Worm (Caenorhabditis elegans) whole organism, late embryonic: ENCODE measurements around the gene fat-6.

Experiments
- C08G9.2 ChIP-seq: sonication (generic microtip); optimal IDR thresholded peaks from 2 replicates; lab custom pipeline; 2016; ENCODE audit warnings: mild to moderate bottlenecking, missing genetic modification characterization, moderate library complexity, missing compliant biosample characterization
- K09A11.1 ChIP-seq: sonication (generic microtip); optimal IDR thresholded peaks from 2 replicates; lab custom pipeline; 2017; ENCODE audit warnings: antibody characterized with exemption, mild to moderate bottlenecking, missing genetic modification characterization, missing compliant biosample characterization; ENCODE audit not compliant: insufficient read depth
- Y22D7AL.16 ChIP-seq: sonication (generic microtip); optimal IDR thresholded peaks from 2 replicates; lab custom pipeline; 2016; ENCODE audit warnings: missing genetic modification characterization, missing compliant biosample characterization
- ahr-1 ChIP-seq: sonication (generic microtip); optimal IDR thresholded peaks from 2 replicates; lab custom pipeline; 2016; ENCODE audit warnings: missing genetic modification characterization, missing compliant biosample characterization
- ama-1 ChIP-seq: fragments of 150-350 bp; optimal IDR thresholded peaks from 2 replicates; lab custom pipeline; 2014
- ceh-14 ChIP-seq: sonication (generic microtip); optimal IDR thresholded peaks from 2 replicates; lab custom pipeline; 2016; ENCODE audit warnings: missing genotype, missing genetic modification characterization, missing compliant biosample characterization
- ceh-19 ChIP-seq: fragments of 200-800 bp; sonication (Bioruptor generic); optimal IDR thresholded peaks from 2 replicates; lab custom pipeline; 2018; ENCODE audit warnings: mild to moderate bottlenecking, missing genetic modification characterization, missing compliant biosample characterization
- ceh-22 ChIP-seq: sonication (generic microtip); optimal IDR thresholded peaks from 2 replicates; lab custom pipeline; 2017; ENCODE audit warnings: missing biosample characterization, missing genetic modification characterization
- ceh-24 ChIP-seq: sonication (generic microtip); optimal IDR thresholded peaks from 2 replicates; lab custom pipeline; 2016; ENCODE audit warnings: mild to moderate bottlenecking, missing genetic modification characterization, missing compliant biosample characterization
- ceh-31 ChIP-seq: sonication (generic microtip); optimal IDR thresholded peaks from 2 replicates; lab custom pipeline; 2016; ENCODE audit warnings: missing genetic modification characterization, missing compliant biosample characterization
- ceh-34 ChIP-seq: sonication (generic microtip); optimal IDR thresholded peaks from 2 replicates; lab custom pipeline; 2016; ENCODE audit warnings: mild to moderate bottlenecking, missing genetic modification characterization, missing compliant biosample characterization
- ceh-48 ChIP-seq: sonication (generic microtip); optimal IDR thresholded peaks from 2 replicates; lab custom pipeline; 2016; ENCODE audit warnings: missing genetic modification characterization, inconsistent platforms, missing compliant biosample characterization
- ceh-6 ChIP-seq: fragments of 200-800 bp; sonication (Bioruptor generic); optimal IDR thresholded peaks from 2 replicates; lab custom pipeline; 2018; ENCODE audit warnings: mild to moderate bottlenecking, missing genetic modification characterization, missing compliant biosample characterization
- ceh-9 ChIP-seq: sonication (generic microtip); optimal IDR thresholded peaks from 2 replicates; lab custom pipeline; 2016; ENCODE audit warnings: mild to moderate bottlenecking, missing genetic modification characterization, inconsistent platforms, missing compliant biosample characterization
- che-1 ChIP-seq: sonication (generic microtip); optimal IDR thresholded peaks from 2 replicates; lab custom pipeline; 2016; ENCODE audit warnings: mild to moderate bottlenecking, missing genetic modification characterization, missing compliant biosample characterization
- dve-1 ChIP-seq: sonication (generic microtip); optimal IDR thresholded peaks from 2 replicates; lab custom pipeline; 2017; ENCODE audit warnings: antibody characterized with exemption, mild to moderate bottlenecking, missing genetic modification characterization, missing compliant biosample characterization
- elt-2 ChIP-seq: sonication (generic microtip); optimal IDR thresholded peaks from 2 replicates; lab custom pipeline; 2016; ENCODE audit warnings: missing genetic modification reagents, missing genetic modification characterization, missing compliant biosample characterization
- elt-4 ChIP-seq: sonication (generic microtip); optimal IDR thresholded peaks from 2 replicates; lab custom pipeline; 2016; ENCODE audit warnings: missing genetic modification characterization, missing compliant biosample characterization
- fax-1 ChIP-seq: sonication (generic microtip); optimal IDR thresholded peaks from 2 replicates; lab custom pipeline; 2016; ENCODE audit warnings: missing genotype, missing genetic modification characterization, missing compliant biosample characterization
- fkh-6 ChIP-seq: sonication (generic microtip); optimal IDR thresholded peaks from 2 replicates; lab custom pipeline; 2016; ENCODE audit warnings: missing genetic modification characterization, missing compliant biosample characterization
- gmeb-2 ChIP-seq: sonication (generic microtip); optimal IDR thresholded peaks from 2 replicates; lab custom pipeline; 2016; ENCODE audit warnings: missing genetic modification characterization, inconsistent platforms, missing compliant biosample characterization
- hlh-30 ChIP-seq: sonication (generic microtip); optimal IDR thresholded peaks from 2 replicates; lab custom pipeline; 2017; ENCODE audit warnings: antibody characterized with exemption, missing genetic modification characterization, missing compliant biosample characterization; ENCODE audit not compliant: insufficient read depth
- hlh-6 ChIP-seq: sonication (generic microtip); optimal IDR thresholded peaks from 2 replicates; lab custom pipeline; 2016; ENCODE audit warnings: missing genotype, missing genetic modification characterization, missing compliant biosample characterization
- lim-6 ChIP-seq: sonication (generic microtip); optimal IDR thresholded peaks from 2 replicates; lab custom pipeline; 2016; ENCODE audit warnings: missing genetic modification characterization, missing compliant biosample characterization
- madf-2 ChIP-seq: sonication (generic microtip); optimal IDR thresholded peaks from 2 replicates; lab custom pipeline; 2017; ENCODE audit warnings: missing genetic modification characterization, missing compliant biosample characterization
- nfya-1 ChIP-seq: sonication (generic microtip); optimal IDR thresholded peaks from 2 replicates; lab custom pipeline; 2017; ENCODE audit warnings: missing genetic modification characterization, mild to moderate bottlenecking, missing compliant biosample characterization, antibody characterized with exemption, moderate library complexity
- nhr-11 ChIP-seq: fragments of 150-350 bp; optimal IDR thresholded peaks from 2 replicates; lab custom pipeline; 2014; ENCODE audit warnings: missing biosample characterization, missing genetic modification characterization
- npax-4 ChIP-seq: sonication (generic microtip); optimal IDR thresholded peaks from 2 replicates; lab custom pipeline; 2016; ENCODE audit warnings: missing genetic modification characterization, missing compliant biosample characterization
- pat-9 ChIP-seq: fragments of 200-800 bp; sonication (Bioruptor generic); optimal IDR thresholded peaks from 2 replicates; lab custom pipeline; 2018; ENCODE audit warnings: mild to moderate bottlenecking, missing genetic modification characterization, moderate library complexity, missing compliant biosample characterization
- pax-1 ChIP-seq: fragments of 150-350 bp; optimal IDR thresholded peaks from 2 replicates; lab custom pipeline; 2014; ENCODE audit warnings: missing biosample characterization, missing genetic modification characterization
- pha-2 ChIP-seq: sonication (generic microtip); optimal IDR thresholded peaks from 2 replicates; lab custom pipeline; 2017; ENCODE audit warnings: mild to moderate bottlenecking, missing genetic modification characterization, missing compliant biosample characterization
- pha-4 ChIP-seq: fragments of 150-350 bp; optimal IDR thresholded peaks from 2 replicates; lab custom pipeline; 2018; ENCODE audit warnings: missing biosample characterization, missing genetic modification reagents, missing genetic modification characterization
- pqm-1 ChIP-seq: sonication (generic microtip); optimal IDR thresholded peaks from 2 replicates; lab custom pipeline; 2016; ENCODE audit warnings: missing genetic modification characterization, missing compliant biosample characterization
- pros-1 ChIP-seq: fragments of 150-350 bp; optimal IDR thresholded peaks from 2 replicates; lab custom pipeline; 2014; ENCODE audit warnings: missing biosample characterization, missing genetic modification reagents, missing genetic modification characterization
- ref-2 ChIP-seq: sonication (generic microtip); optimal IDR thresholded peaks from 2 replicates; lab custom pipeline; 2016; ENCODE audit warnings: missing genetic modification characterization, missing compliant biosample characterization
- sdc-2 ChIP-seq: sonication (generic microtip); optimal IDR thresholded peaks from 2 replicates; lab custom pipeline; 2016; ENCODE audit warnings: missing genotype, missing genetic modification characterization, missing compliant biosample characterization
- sox-4 ChIP-seq: sonication (generic microtip); optimal IDR thresholded peaks from 2 replicates; lab custom pipeline; 2017; ENCODE audit warnings: mild to moderate bottlenecking, missing genetic modification characterization, inconsistent platforms, missing compliant biosample characterization
- syd-9 ChIP-seq: sonication (generic microtip); optimal IDR thresholded peaks from 2 replicates; lab custom pipeline; 2016; ENCODE audit warnings: mild to moderate bottlenecking, missing genetic modification characterization, moderate library complexity, missing compliant biosample characterization
- tbx-2 ChIP-seq: sonication (generic microtip); optimal IDR thresholded peaks from 2 replicates; lab custom pipeline; 2016; ENCODE audit warnings: missing genetic modification characterization, missing compliant biosample characterization
- tbx-7 ChIP-seq: sonication (generic microtip); optimal IDR thresholded peaks from 2 replicates; lab custom pipeline; 2016; ENCODE audit warnings: missing genotype, missing genetic modification characterization, missing compliant biosample characterization
- ttx-3 ChIP-seq: sonication (generic microtip); optimal IDR thresholded peaks from 2 replicates; lab custom pipeline; 2016; ENCODE audit warnings: missing genetic modification reagents, missing genetic modification characterization, missing compliant biosample characterization
- unc-3 ChIP-seq, 2 experiments: fragments of 200-800 bp in 1 of 2; sonication (Bioruptor generic) in 1 of 2; sonication (generic microtip) in 1 of 2; conservative IDR thresholded peaks in 1 of 2; optimal IDR thresholded peaks in 1 of 2; 2 replicates each; pipeline versions ENCODE4 v1.3.6 to Lab custom; 2016 to 2022; ENCODE audit warnings: missing compliant biosample characterization in 2 of 2, missing genetic modification characterization in 2 of 2, missing genetic modification reagents in 1 of 2
- unc-42 ChIP-seq: sonication (generic microtip); optimal IDR thresholded peaks from 2 replicates; lab custom pipeline; 2016; ENCODE audit warnings: missing genotype, missing genetic modification characterization, missing compliant biosample characterization
- unc-55 ChIP-seq: sonication (generic microtip); optimal IDR thresholded peaks from 2 replicates; lab custom pipeline; 2017; ENCODE audit warnings: missing biosample characterization, missing genetic modification reagents, missing genetic modification characterization
- unc-86 ChIP-seq: sonication (generic microtip); optimal IDR thresholded peaks from 2 replicates; lab custom pipeline; 2016; ENCODE audit warnings: missing genetic modification characterization, missing compliant biosample characterization
- zip-5 ChIP-seq: sonication (generic microtip); optimal IDR thresholded peaks from 2 replicates; lab custom pipeline; 2016; ENCODE audit warnings: missing genetic modification characterization, missing compliant biosample characterization

fat-6 gene

DNA sequence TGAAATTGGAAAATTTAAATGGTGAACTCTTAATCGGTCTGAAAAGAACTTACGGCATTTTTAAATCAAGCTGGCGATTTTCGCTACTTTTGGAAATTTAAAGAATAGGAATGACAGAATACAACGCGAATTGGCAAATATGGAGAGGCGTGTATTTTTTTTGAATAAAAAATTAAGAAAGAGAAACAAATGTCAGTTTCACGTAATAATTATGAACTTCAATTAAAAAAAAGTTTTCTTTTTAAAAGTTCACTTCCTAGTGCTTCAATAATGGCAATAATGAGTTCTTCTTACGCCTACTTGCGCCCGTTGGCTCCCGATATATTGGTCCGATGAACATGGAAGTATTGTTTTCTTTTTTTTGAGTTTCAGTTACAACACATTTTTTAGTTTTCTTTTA lies 37.8 kb downstream of the fat-6 start, which contains the start of gene pph-2:
pph-2 (minus strand) TSS at position 101 of the 400 bp plus-strand sequence.
- no peak for TF ChIP-seq unc-86 (tag; lab: Kevin White, UChicago)

DNA sequence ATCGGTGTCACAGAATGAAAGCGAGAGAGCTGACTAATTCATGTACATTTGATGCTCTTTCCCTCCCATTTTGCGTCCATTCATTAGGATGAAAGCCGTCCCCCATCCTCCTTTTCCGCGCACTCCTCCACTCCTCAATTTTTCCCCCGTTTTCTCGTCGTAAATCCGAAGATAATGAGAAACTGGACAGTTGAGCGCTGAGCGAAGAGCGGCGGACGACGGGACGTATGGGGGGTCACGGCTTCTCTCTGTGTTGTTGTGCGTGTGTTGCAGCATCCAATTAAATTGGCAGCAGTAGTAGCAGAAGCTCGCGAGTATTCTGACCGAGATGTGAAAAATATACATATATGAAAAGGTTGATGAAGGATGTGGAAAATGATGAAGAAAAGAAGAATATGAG lies 43.6 kb downstream of the fat-6 start:
- no peak for TF ChIP-seq pha-4 (tag; lab: Kevin White, UChicago)
- TF ChIP-seq pqm-1 (tag; lab: Kevin White, UChicago) = no peak
- peak; percentile 66 for TF ChIP-seq unc-42
- TF ChIP-seq ceh-14 (tag; lab: Kevin White, UChicago) = peak; percentile 64
- TF ChIP-seq zip-5 (tag; lab: Kevin White, UChicago) = no peak
- TF ChIP-seq ceh-9 (tag; lab: Kevin White, UChicago) = peak; percentile 27
- TF ChIP-seq ttx-3 (tag; lab: Kevin White, UChicago) = peak; percentile 41
- TF ChIP-seq nfya-1 (tag; lab: Kevin White, UChicago) = peak; percentile 16
- TF ChIP-seq hlh-6 = no peak
- peak; percentile 18 for TF ChIP-seq ceh-31
- TF ChIP-seq lim-6 (tag; lab: Kevin White, UChicago) = peak; percentile 45

- TF ChIP-seq ref-2 (tag; lab: Kevin White, UChicago) = no peak
- TF ChIP-seq elt-4 (tag; lab: Kevin White, UChicago) = peak; percentile 1
- TF ChIP-seq hlh-30 (tag; lab: Kevin White, UChicago) = no peak
- TF ChIP-seq ahr-1 = no peak
- peak; percentile 26 for TF ChIP-seq sox-4
- TF ChIP-seq pros-1 = peak; percentile 65
- TF ChIP-seq ceh-31 = peak; percentile 49
- no peak for TF ChIP-seq pax-1 (tag; lab: Kevin White, UChicago)
- TF ChIP-seq nfya-1 (tag; lab: Kevin White, UChicago) = no peak
- no peak for TF ChIP-seq lim-6 (tag; lab: Kevin White, UChicago)
- peak; percentile 57 for TF ChIP-seq unc-42
- peak; percentile 93 for TF ChIP-seq ceh-48 (tag; lab: Kevin White, UChicago)
- TF ChIP-seq ceh-24 (tag; lab: Kevin White, UChicago) = no peak
- no peak for TF ChIP-seq nhr-11
- TF ChIP-seq C08G9.2 = peak; percentile 57
- TF ChIP-seq ceh-6 (GFP tag; lab: Kevin White, UChicago) = no peak
- no peak for TF ChIP-seq sdc-2 (tag; lab: Kevin White, UChicago)
- TF ChIP-seq hlh-6 = peak; percentile 32
- no peak for TF ChIP-seq unc-55 (GFP tag; lab: Kevin White, UChicago)
- peak; percentile 48 for TF ChIP-seq ceh-34 (tag; lab: Kevin White, UChicago)
- TF ChIP-seq tbx-2 (tag; lab: Kevin White, UChicago) = peak; percentile 32
- TF ChIP-seq syd-9 = peak; percentile 43
- TF ChIP-seq fkh-6 (tag; lab: Kevin White, UChicago) = no peak
- TF ChIP-seq, all 69 proteins: peak for 11
Measured at ce11 chrIV:11871083-11871482, 44.4 kb downstream of the fat-6 start.

DNA sequence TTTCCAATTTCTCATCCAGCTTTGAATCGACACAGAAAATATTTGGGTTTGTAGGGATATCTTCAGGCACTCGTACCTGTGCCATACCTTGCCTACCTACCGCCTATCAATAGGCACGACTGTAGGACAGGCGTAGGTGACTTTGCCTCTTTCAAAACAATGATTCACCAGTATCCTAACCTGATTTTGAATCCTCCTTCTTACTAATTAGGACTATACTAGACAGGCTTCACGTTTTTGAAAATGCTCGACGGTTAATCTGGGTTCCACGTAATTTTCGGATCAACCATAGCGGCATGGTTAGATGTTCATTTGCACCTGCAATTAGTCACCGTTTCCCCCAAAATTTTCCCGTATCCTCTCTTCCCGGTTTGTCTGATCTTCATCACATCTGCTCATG lies 47.0 kb downstream of the fat-6 start:
- TF ChIP-seq fax-1 (tag; lab: Kevin White, UChicago) = no peak
- no peak for TF ChIP-seq che-1 (tag; lab: Kevin White, UChicago)
- TF ChIP-seq ceh-19 (GFP tag; lab: Kevin White, UChicago) = no peak
- no peak for TF ChIP-seq unc-3 (GFP tag; conservative IDR thresholded peaks at IDR 0.05; lab: Robert Waterston, UW)
- no peak for TF ChIP-seq unc-3 (tag; optimal IDR thresholded peaks at IDR 0.05; lab: Kevin White, UChicago)
- TF ChIP-seq madf-2 (tag; lab: Kevin White, UChicago) = no peak
- no peak for TF ChIP-seq npax-4 (tag; lab: Kevin White, UChicago)
- no peak for TF ChIP-seq ref-2 (tag; lab: Kevin White, UChicago)
- no peak for TF ChIP-seq syd-9
- TF ChIP-seq nhr-11 = no peak
- TF ChIP-seq elt-2 (tag; lab: Kevin White, UChicago) = no peak
- TF ChIP-seq ama-1 = no peak
- TF ChIP-seq ceh-22 (tag; lab: Kevin White, UChicago) = no peak
- TF ChIP-seq ttx-3 (tag; lab: Kevin White, UChicago) = no peak
- TF ChIP-seq K09A11.1 (tag; lab: Kevin White, UChicago) = no peak
- no peak for TF ChIP-seq Y22D7AL.16 (tag; lab: Kevin White, UChicago)
- TF ChIP-seq dve-1 = no peak
- no peak for TF ChIP-seq pat-9 (tag; lab: Kevin White, UChicago)
- TF ChIP-seq tbx-7 (tag; lab: Kevin White, UChicago) = no peak
- TF ChIP-seq gmeb-2 (tag; lab: Kevin White, UChicago) = no peak
- no peak for TF ChIP-seq pha-2 (tag; lab: Kevin White, UChicago)
